Worm (Caenorhabditis elegans) whole organism, early embryonic: ENCODE data around the gene F49F1.10.

Experiments used
- B0310.2 ChIP-seq: sonication (generic microtip); optimal IDR thresholded peaks from 2 replicates; lab custom pipeline; 2016; ENCODE audit warnings: mild to moderate bottlenecking, missing genetic modification characterization, missing compliant biosample characterization
- F13C5.2 ChIP-seq: sonication (generic microtip); optimal IDR thresholded peaks from 2 replicates; lab custom pipeline; 2017; ENCODE audit warnings: mild to moderate bottlenecking, missing genetic modification characterization, inconsistent platforms, missing compliant biosample characterization
- aly-1 ChIP-seq: sonication (generic microtip); optimal IDR thresholded peaks from 2 replicates; lab custom pipeline; 2016; ENCODE audit warnings: missing genetic modification characterization, missing compliant biosample characterization
- ama-1 ChIP-seq: fragments of 150-350 bp; optimal IDR thresholded peaks from 2 replicates; lab custom pipeline; 2014
- ceh-13 ChIP-seq: fragments of 200-800 bp; sonication (Bioruptor generic); optimal IDR thresholded peaks from 2 replicates; lab custom pipeline; 2018; ENCODE audit warnings: mild to moderate bottlenecking, missing genetic modification characterization, missing compliant biosample characterization
- ceh-36 ChIP-seq: sonication (generic microtip); optimal IDR thresholded peaks from 2 replicates; lab custom pipeline; 2016; ENCODE audit warnings: missing genetic modification characterization, inconsistent platforms, missing compliant biosample characterization
- ets-7 ChIP-seq: sonication (generic microtip); optimal IDR thresholded peaks from 2 replicates; lab custom pipeline; 2016; ENCODE audit warnings: missing genotype, missing genetic modification characterization, missing compliant biosample characterization
- flt-1 ChIP-seq: fragments of 200-800 bp; sonication (Bioruptor generic); IDR thresholded peaks from 2 replicates; pipeline ENCODE4 v1.3.6; 2022; ENCODE audit warnings: missing genetic modification characterization, missing compliant biosample characterization
- hmbx-1 ChIP-seq: sonication (generic microtip); optimal IDR thresholded peaks from 2 replicates; lab custom pipeline; 2016; ENCODE audit warnings: mild to moderate bottlenecking, missing genetic modification characterization, missing compliant biosample characterization
- hmg-4 ChIP-seq: fragments of 200-800 bp; sonication (Bioruptor generic); optimal IDR thresholded peaks from 2 replicates; lab custom pipeline; 2018; ENCODE audit warnings: mild to moderate bottlenecking, missing genetic modification characterization, missing compliant biosample characterization
- hnd-1 ChIP-seq: sonication (generic microtip); optimal IDR thresholded peaks from 2 replicates; lab custom pipeline; 2016; ENCODE audit warnings: missing genetic modification characterization, missing compliant biosample characterization
- pes-1 ChIP-seq: fragments of 200-800 bp; sonication (Bioruptor generic); IDR thresholded peaks from 2 replicates; pipeline ENCODE4 v1.3.6; 2022; ENCODE audit warnings: missing genetic modification reagents, missing genetic modification characterization, missing compliant biosample characterization
- scrt-1 ChIP-seq: fragments of 200-800 bp; sonication (Bioruptor generic); IDR thresholded peaks from 2 replicates; pipeline ENCODE4 v1.3.6; 2022; ENCODE audit warnings: missing genetic modification characterization, missing compliant biosample characterization
- sea-1 ChIP-seq: fragments of 200-800 bp; sonication (Bioruptor generic); conservative IDR thresholded peaks from 2 replicates; pipeline ENCODE4 v1.3.6; 2022; ENCODE audit warnings: missing genetic modification characterization, missing compliant biosample characterization
- tbx-11 ChIP-seq: fragments of 200-800 bp; sonication (Bioruptor generic); IDR thresholded peaks from 2 replicates; pipeline ENCODE4 v1.3.6; 2022; ENCODE audit warnings: missing genetic modification characterization, missing compliant biosample characterization
- tbx-37 ChIP-seq: fragments of 200-800 bp; sonication (Bioruptor generic); conservative IDR thresholded peaks from 2 replicates; pipeline ENCODE4 v1.3.6; 2022; ENCODE audit warnings: missing genetic modification reagents, missing genetic modification characterization, missing compliant biosample characterization
- tra-4 ChIP-seq: sonication (generic microtip); optimal IDR thresholded peaks from 2 replicates; lab custom pipeline; 2017; ENCODE audit warnings: missing genetic modification characterization, missing compliant biosample characterization

Gene F49F1.10

DNA sequence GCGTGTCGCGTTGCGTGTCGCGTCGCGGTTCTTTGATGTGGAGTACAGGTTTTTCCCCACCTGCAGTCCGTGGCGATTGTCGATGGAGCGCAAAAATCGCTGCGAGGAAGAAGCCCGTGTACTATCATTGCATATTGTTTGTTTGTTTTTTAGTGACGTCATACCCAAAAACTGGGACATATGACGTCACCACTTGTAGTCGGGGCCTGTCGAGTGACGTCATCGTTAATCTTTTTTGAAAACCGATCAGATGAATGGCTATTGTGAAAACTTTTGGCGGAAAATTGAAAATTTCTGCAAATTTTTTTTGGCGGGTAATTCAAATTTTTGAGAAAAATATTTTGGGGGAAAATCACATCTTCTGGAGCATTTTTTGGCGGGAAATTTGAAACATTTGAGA lies 28.4 kb upstream of the F49F1.10 start:
- TF ChIP-seq ceh-36 (tag; lab: Kevin White, UChicago) (no peak), aly-1 (no peak), pes-1 (GFP tag; lab: Robert Waterston, UW) (no peak), scrt-1 (no peak), ama-1 (lab: Kevin White, UChicago) (no peak), flt-1 (GFP tag; lab: Robert Waterston, UW) (no peak), sea-1 (GFP tag; lab: Robert Waterston, UW) (no peak), hmg-4 (GFP tag; lab: Kevin White, UChicago) (no peak), ets-7 (tag; lab: Kevin White, UChicago) (no peak), hmbx-1 (no peak), tbx-37 (GFP tag; lab: Robert Waterston, UW) (no peak), F13C5.2 (no peak), hnd-1 (tag; lab: Kevin White, UChicago) (no peak), ceh-13 (no peak), tbx-11 (GFP tag; lab: Robert Waterston, UW) (no peak)

DNA sequence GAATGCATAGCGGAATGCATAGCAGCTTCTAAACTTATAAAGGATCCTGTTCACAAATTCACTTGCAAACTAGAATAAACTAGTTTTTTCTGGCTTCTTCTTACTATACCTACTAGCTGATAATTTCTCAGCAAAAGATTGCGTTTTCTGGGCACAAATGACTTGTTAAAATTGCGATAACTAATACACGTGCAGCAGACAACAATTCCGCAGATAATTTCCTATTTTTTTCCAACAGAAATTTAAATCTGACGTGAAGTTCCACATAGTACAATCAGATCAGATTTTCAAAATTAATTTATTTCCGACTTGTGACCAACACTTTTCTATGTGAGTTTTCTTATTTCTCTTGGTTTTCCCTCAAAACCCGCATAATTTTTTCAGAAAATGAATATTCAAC lies 25.5 kb upstream of the F49F1.10 start, which contains the start of gene scrm-8:
scrm-8 (plus strand) TSS at position 301 of the 400 bp plus-strand sequence.
- TF ChIP-seq tbx-11 (GFP tag; lab: Robert Waterston, UW) (no peak), pes-1 (GFP tag; lab: Robert Waterston, UW) (no peak), flt-1 (GFP tag; lab: Robert Waterston, UW) (no peak), aly-1 (no peak), hmbx-1 (no peak), tbx-37 (GFP tag; lab: Robert Waterston, UW) (no peak), hmg-4 (GFP tag; lab: Kevin White, UChicago) (no peak), hnd-1 (tag; lab: Kevin White, UChicago) (no peak), ceh-13 (no peak), sea-1 (GFP tag; lab: Robert Waterston, UW) (no peak), B0310.2 (no peak), ama-1 (lab: Kevin White, UChicago) (no peak), scrt-1 (no peak), tra-4 (tag; lab: Kevin White, UChicago) (no peak), ets-7 (tag; lab: Kevin White, UChicago) (no peak)

DNA sequence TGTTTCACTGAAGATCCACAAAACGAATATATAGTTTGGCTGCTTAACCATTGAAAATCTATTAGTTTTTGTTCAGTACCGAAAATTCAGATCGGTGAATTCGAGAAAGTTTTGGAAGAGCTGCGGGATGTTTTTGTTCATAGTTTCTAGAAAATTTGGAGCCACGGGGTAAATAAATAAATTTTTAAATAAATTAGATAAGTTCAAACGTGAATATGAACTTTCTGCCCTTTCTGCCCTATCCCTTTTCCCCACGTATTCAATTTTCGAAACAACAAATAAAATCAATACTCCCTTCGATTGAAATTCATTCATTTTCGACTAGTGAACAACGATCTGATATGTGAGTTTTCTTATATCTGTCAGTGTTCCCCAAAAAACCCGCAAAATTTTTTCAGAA lies 23.2 kb upstream of the F49F1.10 start, which contains the start of gene scrm-5:
scrm-5 (plus strand) TSS at position 301 of the 400 bp plus-strand sequence.
- TF ChIP-seq hmg-4 (GFP tag; lab: Kevin White, UChicago) (no peak), hnd-1 (tag; lab: Kevin White, UChicago) (no peak), aly-1 (no peak), scrt-1 (no peak), F13C5.2 (no peak), flt-1 (GFP tag; lab: Robert Waterston, UW) (no peak), ceh-36 (tag; lab: Kevin White, UChicago) (no peak), B0310.2 (no peak), tbx-11 (GFP tag; lab: Robert Waterston, UW) (no peak), ama-1 (lab: Kevin White, UChicago) (no peak), hmbx-1 (no peak), ceh-13 (no peak), tra-4 (tag; lab: Kevin White, UChicago) (no peak), tbx-37 (GFP tag; lab: Robert Waterston, UW) (no peak), sea-1 (GFP tag; lab: Robert Waterston, UW) (no peak)

DNA sequence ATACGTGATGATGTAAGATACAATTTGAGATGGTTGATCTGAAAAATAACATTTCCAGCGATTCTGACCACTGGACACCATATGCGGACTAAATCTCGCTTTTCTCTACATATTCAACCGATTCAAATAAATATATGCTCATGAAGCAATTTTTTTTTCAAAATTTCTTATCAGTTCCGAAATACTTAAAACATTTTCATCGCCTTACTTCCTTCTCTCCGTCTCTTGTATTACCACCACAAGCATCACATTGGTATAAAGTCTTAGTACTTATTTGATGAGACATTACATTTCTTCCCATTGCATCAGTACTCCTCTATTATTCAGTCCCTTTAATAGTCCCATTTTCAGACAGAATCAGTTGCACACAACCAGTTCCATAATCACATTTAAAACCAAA lies 15.7 kb upstream of the F49F1.10 start, which contains the start of gene K08D10.14:
K08D10.14 (plus strand) TSS at position 301 of the 400 bp plus-strand sequence.
- TF ChIP-seq aly-1 (no peak), ceh-13 (no peak), ets-7 (tag; lab: Kevin White, UChicago) (no peak), tbx-11 (GFP tag; lab: Robert Waterston, UW) (no peak), hnd-1 (tag; lab: Kevin White, UChicago) (no peak), hmbx-1 (no peak), B0310.2 (no peak), tra-4 (tag; lab: Kevin White, UChicago) (no peak), ceh-36 (tag; lab: Kevin White, UChicago) (no peak), ama-1 (lab: Kevin White, UChicago) (no peak), flt-1 (GFP tag; lab: Robert Waterston, UW) (no peak), F13C5.2 (no peak), scrt-1 (no peak)

DNA sequence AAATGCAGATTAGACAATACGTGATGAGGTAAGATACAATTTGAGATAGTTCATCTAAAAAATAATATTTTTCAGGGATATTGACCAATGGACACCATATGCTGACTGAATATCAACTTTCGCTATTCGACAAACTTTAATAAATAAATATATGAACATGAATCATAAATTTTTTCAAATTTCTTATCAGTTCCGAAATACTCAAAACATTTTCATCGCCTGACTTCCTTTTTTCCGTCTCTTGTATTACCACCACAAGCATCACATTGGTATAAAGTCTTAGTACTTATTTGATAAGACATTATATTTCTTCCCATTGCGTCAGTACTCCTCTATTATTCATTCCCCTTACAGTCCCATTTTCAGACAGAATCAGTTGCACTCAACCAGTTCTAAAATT lies 13.2 kb upstream of the F49F1.10 start, which contains the start of the genes K08D10.10 and R07C12.1:
K08D10.10 (plus strand) TSS at position 93 of the 400 bp plus-strand sequence.
R07C12.1 (plus strand) TSS at position 314 of the 400 bp plus-strand sequence.
- TF ChIP-seq pes-1 (GFP tag; lab: Robert Waterston, UW) (no peak), flt-1 (GFP tag; lab: Robert Waterston, UW) (no peak), tbx-37 (GFP tag; lab: Robert Waterston, UW) (no peak), sea-1 (GFP tag; lab: Robert Waterston, UW) (no peak), ceh-13 (no peak), ama-1 (lab: Kevin White, UChicago) (no peak), ets-7 (tag; lab: Kevin White, UChicago) (no peak), tra-4 (tag; lab: Kevin White, UChicago) (no peak), tbx-11 (GFP tag; lab: Robert Waterston, UW) (no peak), hmbx-1 (no peak), aly-1 (no peak), B0310.2 (no peak), ceh-36 (tag; lab: Kevin White, UChicago) (no peak), F13C5.2 (no peak), hmg-4 (GFP tag; lab: Kevin White, UChicago) (no peak), scrt-1 (no peak), hnd-1 (tag; lab: Kevin White, UChicago) (no peak)

DNA sequence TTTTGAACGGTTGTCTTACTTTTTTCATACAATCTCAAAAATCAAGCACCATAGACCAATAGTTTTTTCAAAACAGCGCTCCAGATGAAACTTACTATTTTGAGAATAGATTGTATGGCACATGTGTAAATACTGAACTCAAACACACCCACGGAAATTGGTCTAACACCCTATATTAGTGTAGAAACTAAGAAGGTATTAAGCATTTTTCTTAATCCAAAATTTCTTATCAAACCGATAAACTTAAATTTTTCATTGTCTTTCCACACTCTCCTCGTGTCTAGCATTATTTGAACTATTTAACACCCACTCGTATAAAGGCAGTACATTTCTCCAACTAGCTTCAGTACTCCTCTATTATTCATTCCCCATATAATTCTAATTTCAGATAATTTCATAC lies 11.2 kb upstream of the F49F1.10 start:
- TF ChIP-seq tbx-37 (GFP tag; lab: Robert Waterston, UW) (no peak), ceh-13 (no peak), pes-1 (GFP tag; lab: Robert Waterston, UW) (no peak), B0310.2 (no peak), ets-7 (tag; lab: Kevin White, UChicago) (no peak), ceh-36 (tag; lab: Kevin White, UChicago) (no peak)

DNA sequence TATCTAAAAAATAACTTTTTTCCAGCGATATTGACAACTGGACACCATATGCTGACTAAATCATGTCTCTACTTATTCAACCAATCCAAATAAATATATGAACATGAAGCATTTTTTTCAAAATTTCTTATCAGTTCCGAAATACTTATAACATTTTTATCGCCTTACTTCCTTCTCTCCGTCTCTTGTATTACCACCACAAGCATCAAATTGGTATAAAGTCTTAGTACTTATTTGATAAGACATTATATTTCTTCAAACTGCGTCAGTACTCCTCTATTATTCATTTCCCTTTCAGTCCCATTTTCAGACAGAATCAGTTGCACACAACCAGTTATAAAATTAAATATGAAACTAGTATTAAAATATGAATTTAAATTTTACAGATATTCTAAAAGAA lies 9.0 kb upstream of the F49F1.10 start:
- no peak for TF ChIP-seq sea-1 (GFP tag; lab: Robert Waterston, UW)
- no peak for TF ChIP-seq F13C5.2
- TF ChIP-seq scrt-1 = no peak
- TF ChIP-seq tra-4 (tag; lab: Kevin White, UChicago) = no peak
- no peak for TF ChIP-seq ets-7 (tag; lab: Kevin White, UChicago)
- no peak for TF ChIP-seq pes-1 (GFP tag; lab: Robert Waterston, UW)
- no peak for TF ChIP-seq flt-1 (GFP tag; lab: Robert Waterston, UW)
- TF ChIP-seq ceh-13 = no peak
- TF ChIP-seq hnd-1 (tag; lab: Kevin White, UChicago) = no peak
